Fruit fly (Drosophila melanogaster): Measurements from ENCODE around the gene CG8745.

The CG8745 gene

DNA sequence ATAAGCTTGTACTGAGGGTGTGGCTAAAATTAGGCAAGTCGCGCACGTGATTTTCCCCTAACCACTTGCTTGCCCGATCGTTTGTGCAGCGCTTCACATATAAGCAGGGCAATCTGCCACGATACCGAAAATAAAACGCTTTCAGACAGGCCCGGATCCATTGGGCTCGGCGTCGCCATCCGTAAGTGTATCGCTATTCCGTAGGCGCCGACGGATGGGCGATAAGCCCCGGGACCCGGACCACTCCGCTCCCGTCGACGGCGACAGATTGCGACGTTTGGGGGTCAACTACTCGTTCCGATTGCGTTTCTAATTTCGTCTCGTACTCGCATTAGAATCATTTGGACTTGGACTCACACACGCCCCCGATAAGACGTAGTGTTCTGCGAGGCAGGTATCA is 4.3 kb downstream of the CG8745 start (continued):
- peak; percentile 97 for TF ChIP-seq Antp (GFP tag; optimal IDR thresholded peaks at IDR 0.05)
- TF ChIP-seq Hr39 (optimal IDR thresholded peaks at IDR 0.05), result no peak
- TF ChIP-seq CG3726 (GFP tag; IDR thresholded peaks at IDR 0.05), result 0 out of 3 replicates have a peak, but pooled peaks have one; percentile 57
- peak; percentile 92 for TF ChIP-seq lilli (GFP tag; optimal IDR thresholded peaks at IDR 0.05)
- TF ChIP-seq hth (optimal IDR thresholded peaks at IDR 0.05), result no peak
- no peak for TF ChIP-seq Dfd (GFP tag; optimal IDR thresholded peaks at IDR 0.05)
- peak; percentile 62 for TF ChIP-seq Bdp1 (GFP tag; optimal IDR thresholded peaks at IDR 0.05)
- peak; percentile 99 for TF ChIP-seq chinmo (GFP tag; IDR thresholded peaks at IDR 0.05; ENCODE audit: partially characterized antibody)
- no peak for TF ChIP-seq Nf-YC (tag; optimal IDR thresholded peaks at IDR 0.05)
- TF ChIP-seq lab (GFP tag; optimal IDR thresholded peaks at IDR 0.05), result no peak
- 0 out of 3 replicates have a peak, but pooled peaks have one; percentile 21 for TF ChIP-seq hb (GFP tag; IDR thresholded peaks at IDR 0.05; ENCODE audit: partially characterized antibody)
- TF ChIP-seq stc (GFP tag; IDR thresholded peaks at IDR 0.05), result 0 out of 2 replicates have a peak, but pooled peaks have one; percentile 45
- peak in 1 of 2 experiments; percentile 85 for TF ChIP-seq bsh (GFP tag; optimal IDR thresholded peaks at IDR 0.05)
- no peak for TF ChIP-seq gcm (GFP tag; optimal IDR thresholded peaks at IDR 0.05)
- no peak for TF ChIP-seq Jarid2 (GFP tag; optimal IDR thresholded peaks at IDR 0.05)
- TF ChIP-seq hbn (GFP tag; IDR thresholded peaks at IDR 0.05; ENCODE audit: partially characterized antibody), result no peak
- TF ChIP-seq Eip74EF (GFP tag; optimal IDR thresholded peaks at IDR 0.05), result no peak
- peak; percentile 60; the same call in 2 of the 3 replicates for TF ChIP-seq z (GFP tag; IDR thresholded peaks at IDR 0.05)
- TF ChIP-seq tna (GFP tag; IDR thresholded peaks at IDR 0.05; ENCODE audit: partially characterized antibody), result peak; percentile 56; the same call in 1 of the 2 replicates
- TF ChIP-seq CG4854 (GFP tag; optimal IDR thresholded peaks at IDR 0.05), result no peak
- TF ChIP-seq CG2199 (GFP tag; IDR thresholded peaks at IDR 0.05), result no peak
- no peak for TF ChIP-seq Sry-β (GFP tag; optimal IDR thresholded peaks at IDR 0.05)
- TF ChIP-seq CG10979 (tag; optimal IDR thresholded peaks at IDR 0.05), result peak; percentile 56
- TF ChIP-seq CG4328 (GFP tag; optimal IDR thresholded peaks at IDR 0.05), result peak; percentile 37
- peak; percentile 90 for TF ChIP-seq rib (GFP tag; IDR thresholded peaks at IDR 0.05)
- 0 out of 3 replicates have a peak, but pooled peaks have one; percentile 41 for TF ChIP-seq CG14860 (GFP tag; IDR thresholded peaks at IDR 0.05; ENCODE audit: partially characterized antibody)
- no peak for TF ChIP-seq CG10565 (GFP tag; optimal IDR thresholded peaks at IDR 0.05)
- peak; percentile 67 for TF ChIP-seq CG18011 (GFP tag; optimal IDR thresholded peaks at IDR 0.05)
- peak; percentile 89 for TF ChIP-seq CG8944 (GFP tag; optimal IDR thresholded peaks at IDR 0.05)
- peak; percentile 40 for TF ChIP-seq odd (GFP tag; optimal IDR thresholded peaks at IDR 0.05)
- no peak for TF ChIP-seq BEAF-32 (GFP tag; optimal IDR thresholded peaks at IDR 0.05)
- TF ChIP-seq CG8924 (tag; optimal IDR thresholded peaks at IDR 0.05), result peak; percentile 23
- peak; percentile 99 for TF ChIP-seq slbo (GFP tag; IDR thresholded peaks at IDR 0.05)
- TF ChIP-seq Ets65A (GFP tag), result peak; percentile 97
- peak; percentile 56 for TF ChIP-seq CG3065 (GFP tag; optimal IDR thresholded peaks at IDR 0.05)
- no peak for TF ChIP-seq CG3281 (GFP tag; optimal IDR thresholded peaks at IDR 0.05)
- peak; percentile 74; the same call in 1 of the 2 replicates for TF ChIP-seq ssp (GFP tag; IDR thresholded peaks at IDR 0.05)
- peak; percentile 75 for TF ChIP-seq CG11695 (GFP tag; IDR thresholded peaks at IDR 0.05)
- TF ChIP-seq sd (tag; optimal IDR thresholded peaks at IDR 0.05), result peak; percentile 85
- no peak for TF ChIP-seq CG33213 (GFP tag; optimal IDR thresholded peaks at IDR 0.05)
- peak; percentile 66 for TF ChIP-seq CG4424 (GFP tag; optimal IDR thresholded peaks at IDR 0.05)
- no peak for TF ChIP-seq cg (GFP tag; optimal IDR thresholded peaks at IDR 0.05)
- no peak for TF ChIP-seq CG18764 (GFP tag; optimal IDR thresholded peaks at IDR 0.05)
- peak; percentile 87 for TF ChIP-seq sr (GFP tag; IDR thresholded peaks at IDR 0.05)
- TF ChIP-seq CG10267 (tag; optimal IDR thresholded peaks at IDR 0.05), result no peak
- peak; percentile 89 for TF ChIP-seq Hsf (GFP tag; optimal IDR thresholded peaks at IDR 0.05)
- peak; percentile 87 for TF ChIP-seq CG17328 (GFP tag; IDR thresholded peaks at IDR 0.05)
- TF ChIP-seq NC2β (GFP tag; optimal IDR thresholded peaks at IDR 0.05), result peak; percentile 68
- TF ChIP-seq Poxn (GFP tag; IDR thresholded peaks at IDR 0.05), result peak; percentile 69; the same call in 1 of the 2 replicates
- TF ChIP-seq CG9437 (GFP tag; optimal IDR thresholded peaks at IDR 0.05), result peak; percentile 68

Data from whole organism, embryonic.